Fruit fly (Drosophila melanogaster) whole organism, embryonic: Measurements from ENCODE around the gene Nmdar2.

Source experiments
- Aef1 ChIP-seq: fragments of 200-800 bp; sonication (Bioruptor generic); IDR thresholded peaks from 3 replicates; pipeline ENCODE4 v1.3.6; 2022; ENCODE audit warnings: missing biosample characterization, missing genetic modification characterization
- BtbVII ChIP-seq: fragments of 200-800 bp; sonication (Bioruptor generic); optimal IDR thresholded peaks from 3 replicates; lab custom pipeline; 2017; ENCODE audit warnings: missing biosample characterization, mild to moderate bottlenecking, missing genetic modification characterization
- CG10431 ChIP-seq: fragments of 200-800 bp; sonication (Bioruptor generic); optimal IDR thresholded peaks from 3 replicates; lab custom pipeline; 2018; ENCODE audit warnings: missing biosample characterization, mild to moderate bottlenecking, missing genetic modification characterization
- CG11695 ChIP-seq: fragments of 200-800 bp; sonication (Bioruptor generic); IDR thresholded peaks from 3 replicates; pipeline ENCODE4 v1.3.6; 2022; ENCODE audit warnings: missing biosample characterization, missing genetic modification characterization
- CG11723 ChIP-seq: fragments of 200-800 bp; sonication (Bioruptor generic); optimal IDR thresholded peaks from 2 replicates; lab custom pipeline; 2017; ENCODE audit warnings: missing biosample characterization, mild to moderate bottlenecking, missing genetic modification characterization
- CG13287 ChIP-seq: fragments of 200-800 bp; sonication (Bioruptor generic); IDR thresholded peaks from 2 replicates; pipeline ENCODE4 v1.3.6; 2022; ENCODE audit warnings: missing biosample characterization, missing genetic modification characterization; ENCODE audit not compliant: partially characterized antibody
- CG13296 ChIP-seq: fragments of 200-800 bp; sonication (Bioruptor generic); optimal IDR thresholded peaks from 3 replicates; lab custom pipeline; 2018; ENCODE audit warnings: missing biosample characterization, mild to moderate bottlenecking, missing genetic modification characterization
- CG13424 ChIP-seq: fragments of 200-800 bp; sonication (Bioruptor generic); optimal IDR thresholded peaks from 2 replicates; lab custom pipeline; 2019; ENCODE audit warnings: missing biosample characterization, mild to moderate bottlenecking, missing genetic modification characterization, moderate library complexity
- CG13894 ChIP-seq: fragments of 200-800 bp; sonication (Bioruptor generic); optimal IDR thresholded peaks from 3 replicates; lab custom pipeline; 2018; ENCODE audit warnings: missing biosample characterization, mild to moderate bottlenecking, missing genetic modification characterization, moderate library complexity
- CG15479 ChIP-seq: fragments of 200-800 bp; sonication (Bioruptor generic); optimal IDR thresholded peaks from 3 replicates; lab custom pipeline; 2019; ENCODE audit warnings: missing biosample characterization, mild to moderate bottlenecking, missing genetic modification characterization, moderate library complexity
- CG15514 ChIP-seq: fragments of 200-800 bp; sonication (Bioruptor generic); optimal IDR thresholded peaks from 3 replicates; lab custom pipeline; 2017; ENCODE audit warnings: missing biosample characterization, missing genetic modification characterization, mild to moderate bottlenecking, moderate library complexity, missing genetic modification reagents
- CG16863 ChIP-seq: fragments of 200-800 bp; sonication (Bioruptor generic); optimal IDR thresholded peaks from 3 replicates; lab custom pipeline; 2016; ENCODE audit warnings: missing biosample characterization, missing genetic modification characterization
- CG17385 ChIP-seq: fragments of 200-800 bp; sonication (Bioruptor generic); optimal IDR thresholded peaks from 3 replicates; lab custom pipeline; 2018; ENCODE audit warnings: missing biosample characterization, mild to moderate bottlenecking, missing genetic modification characterization
- CG17568 ChIP-seq: fragments of 200-800 bp; sonication (Bioruptor generic); optimal IDR thresholded peaks from 2 replicates; lab custom pipeline; 2018; ENCODE audit warnings: missing biosample characterization, mild to moderate bottlenecking, missing genetic modification characterization, moderate library complexity
- CG18599 ChIP-seq: fragments of 200-800 bp; sonication (Bioruptor generic); optimal IDR thresholded peaks from 3 replicates; lab custom pipeline; 2017; ENCODE audit warnings: missing biosample characterization, missing genetic modification characterization, mild to moderate bottlenecking, moderate library complexity, missing genetic modification reagents
- CG2199 ChIP-seq: fragments of 200-800 bp; sonication (Bioruptor generic); IDR thresholded peaks from 3 replicates; pipeline ENCODE4 v1.3.6; 2022; ENCODE audit warnings: missing biosample characterization, missing genetic modification characterization
- CG2712 ChIP-seq: fragments of 200-800 bp; optimal IDR thresholded peaks from 3 replicates; lab custom pipeline; 2019; ENCODE audit warnings: missing biosample characterization, mild to moderate bottlenecking, missing genetic modification characterization, moderate library complexity
- CG33557 ChIP-seq: fragments of 200-800 bp; sonication (Bioruptor generic); optimal IDR thresholded peaks from 2 replicates; lab custom pipeline; 2019; ENCODE audit warnings: missing biosample characterization, mild to moderate bottlenecking, missing genetic modification characterization, moderate library complexity
- CG34376 ChIP-seq: fragments of 200-800 bp; sonication (Bioruptor generic); optimal IDR thresholded peaks from 2 replicates; lab custom pipeline; 2018; ENCODE audit warnings: missing biosample characterization, mild to moderate bottlenecking, missing genetic modification characterization
- CG34422 ChIP-seq: fragments of 200-800 bp; sonication (Bioruptor generic); IDR thresholded peaks from 3 replicates; pipeline ENCODE4 v1.3.6; 2022; ENCODE audit warnings: missing biosample characterization, missing genetic modification characterization
- CG3847 ChIP-seq: fragments of 200-800 bp; sonication (Bioruptor generic); IDR thresholded peaks from 2 replicates; pipeline ENCODE4 v1.3.6; 2022; ENCODE audit warnings: missing biosample characterization, missing genetic modification characterization
- CG7786 ChIP-seq: fragments of 200-800 bp; sonication (Bioruptor generic); optimal IDR thresholded peaks from 2 replicates; lab custom pipeline; 2016; ENCODE audit warnings: missing biosample characterization, missing genetic modification characterization
- CG8765 ChIP-seq: fragments of 200-800 bp; sonication (Bioruptor generic); IDR thresholded peaks from 2 replicates; pipeline ENCODE4 v1.3.6; 2022; ENCODE audit warnings: missing biosample characterization, missing genetic modification characterization
- Eip74EF ChIP-seq, 2 experiments: fragments of 200-800 bp in 1 of 2; fragments of >200 bp in 1 of 2; sonication (Bioruptor generic) in 1 of 2; optimal IDR thresholded peaks; 2 replicates each; lab custom pipeline; 2017 to 2019; ENCODE audit warnings: missing biosample characterization in 2 of 2, missing genetic modification characterization in 2 of 2, mild to moderate bottlenecking in 1 of 2, moderate library complexity in 1 of 2
- Gug ChIP-seq: fragments of 200-800 bp; sonication (Bioruptor generic); IDR thresholded peaks from 4 replicates; pipeline ENCODE4 v1.3.6; 2022; ENCODE audit warnings: missing biosample characterization, missing genetic modification characterization
- HHEX ChIP-seq: fragments of 200-800 bp; sonication (Bioruptor generic); optimal IDR thresholded peaks from 3 replicates; lab custom pipeline; 2017; ENCODE audit warnings: missing biosample characterization, mild to moderate bottlenecking, missing genetic modification characterization, missing genetic modification reagents
- Hand ChIP-seq: fragments of 200-800 bp; sonication (Bioruptor generic); optimal IDR thresholded peaks from 2 replicates; lab custom pipeline; 2017; ENCODE audit warnings: mild to moderate bottlenecking, missing biosample characterization, missing genetic modification reagents, missing genetic modification characterization
- HmgZ ChIP-seq: fragments of 200-800 bp; sonication (Bioruptor generic); optimal IDR thresholded peaks from 2 replicates; lab custom pipeline; 2018; ENCODE audit warnings: missing biosample characterization, mild to moderate bottlenecking, missing genetic modification characterization
- Hr3 ChIP-seq: fragments of 200-800 bp; sonication (Bioruptor generic); optimal IDR thresholded peaks from 3 replicates; lab custom pipeline; 2016; ENCODE audit warnings: missing biosample characterization, missing genetic modification characterization
- Hr78 ChIP-seq, 2 experiments: fragments of 200-800 bp in 1 of 2; fragments of >200 bp in 1 of 2; sonication (Bioruptor generic) in 1 of 2; optimal IDR thresholded peaks; 2 replicates each; lab custom pipeline; 2017 to 2019; ENCODE audit warnings: missing biosample characterization in 2 of 2, missing genetic modification characterization in 2 of 2, mild to moderate bottlenecking in 1 of 2, moderate library complexity in 1 of 2
- Meics ChIP-seq: fragments of 200-800 bp; sonication (Bioruptor generic); optimal IDR thresholded peaks from 2 replicates; lab custom pipeline; 2017; ENCODE audit warnings: missing biosample characterization, mild to moderate bottlenecking, missing genetic modification characterization
- Nf-YC ChIP-seq: fragments of 200-800 bp; optimal IDR thresholded peaks from 3 replicates; lab custom pipeline; 2019; ENCODE audit warnings: missing biosample characterization, mild to moderate bottlenecking, missing genetic modification characterization, moderate library complexity
- Pdp1 ChIP-seq, 2 experiments: fragments of 200-800 bp; sonication (Bioruptor generic); optimal IDR thresholded peaks; 3 replicates each; lab custom pipeline; 2016; ENCODE audit warnings: missing biosample characterization in 2 of 2, missing genetic modification characterization in 2 of 2, mild to moderate bottlenecking in 1 of 2, moderate library complexity in 1 of 2
- Sry-β ChIP-seq: fragments of 200-800 bp; sonication (Bioruptor generic); optimal IDR thresholded peaks from 2 replicates; lab custom pipeline; 2018; ENCODE audit warnings: missing biosample characterization, mild to moderate bottlenecking, missing genetic modification characterization, moderate library complexity
- Taf1 ChIP-seq: fragments of 200-800 bp; sonication (Bioruptor generic); IDR thresholded peaks from 2 replicates; pipeline ENCODE4 v1.3.6; 2022; ENCODE audit warnings: missing biosample characterization, missing genetic modification characterization
- Trl ChIP-seq, 3 experiments: fragments of >200 bp in 2 of 3; fragments of 200-800 bp in 1 of 3; sonication (Bioruptor generic) in 1 of 3; optimal IDR thresholded peaks; 2 replicates in 1 of 3; 3 replicates in 2 of 3; lab custom pipeline; 2016 to 2017; ENCODE audit warnings: missing biosample characterization in 1 of 3, missing genetic modification characterization in 1 of 3
- br ChIP-seq: fragments of >200 bp; optimal IDR thresholded peaks from 2 replicates; lab custom pipeline; 2017
- btn ChIP-seq: fragments of 200-800 bp; sonication (Bioruptor generic); optimal IDR thresholded peaks from 2 replicates; lab custom pipeline; 2016; ENCODE audit warnings: missing biosample characterization, missing genetic modification characterization
- cad ChIP-seq: fragments of >200 bp; optimal IDR thresholded peaks from 2 replicates; lab custom pipeline; 2017; ENCODE audit warnings: missing biosample characterization, missing genetic modification characterization
- crc ChIP-seq: fragments of 200-800 bp; sonication (Bioruptor generic); optimal IDR thresholded peaks from 2 replicates; lab custom pipeline; 2016; ENCODE audit warnings: missing biosample characterization, missing genetic modification characterization
- emc ChIP-seq: fragments of 200-800 bp; sonication (Bioruptor generic); optimal IDR thresholded peaks from 2 replicates; lab custom pipeline; 2016; ENCODE audit warnings: missing biosample characterization, missing genetic modification characterization
- eve ChIP-seq, 2 experiments: fragments of >200 bp; optimal IDR thresholded peaks; 2 replicates each; lab custom pipeline; 2017; ENCODE audit warnings: missing biosample characterization in 2 of 2, missing genetic modification characterization in 2 of 2
- fu2 ChIP-seq: fragments of 200-800 bp; sonication (Bioruptor generic); optimal IDR thresholded peaks from 2 replicates; lab custom pipeline; 2016; ENCODE audit warnings: missing biosample characterization, missing genetic modification characterization
- onecut ChIP-seq: fragments of 200-800 bp; sonication (Bioruptor generic); IDR thresholded peaks from 2 replicates; pipeline ENCODE4 v1.3.6; 2022; ENCODE audit warnings: missing biosample characterization, missing genetic modification characterization
- pb ChIP-seq: fragments of 200-800 bp; sonication (Bioruptor generic); optimal IDR thresholded peaks from 3 replicates; lab custom pipeline; 2016; ENCODE audit warnings: missing biosample characterization, missing genetic modification characterization
- stc ChIP-seq: fragments of 200-800 bp; sonication (Bioruptor generic); IDR thresholded peaks from 2 replicates; pipeline ENCODE4 v1.3.6; 2022; ENCODE audit warnings: missing biosample characterization, missing genetic modification characterization
- tna ChIP-seq: fragments of 200-800 bp; sonication (Bioruptor generic); IDR thresholded peaks from 2 replicates; pipeline ENCODE4 v1.3.6; 2022; ENCODE audit warnings: missing biosample characterization, missing genetic modification characterization; ENCODE audit not compliant: partially characterized antibody
- zf30C ChIP-seq: fragments of 200-800 bp; sonication (Bioruptor generic); optimal IDR thresholded peaks from 3 replicates; lab custom pipeline; 2018; ENCODE audit warnings: missing biosample characterization, mild to moderate bottlenecking, missing genetic modification characterization

The Nmdar2 gene

DNA sequence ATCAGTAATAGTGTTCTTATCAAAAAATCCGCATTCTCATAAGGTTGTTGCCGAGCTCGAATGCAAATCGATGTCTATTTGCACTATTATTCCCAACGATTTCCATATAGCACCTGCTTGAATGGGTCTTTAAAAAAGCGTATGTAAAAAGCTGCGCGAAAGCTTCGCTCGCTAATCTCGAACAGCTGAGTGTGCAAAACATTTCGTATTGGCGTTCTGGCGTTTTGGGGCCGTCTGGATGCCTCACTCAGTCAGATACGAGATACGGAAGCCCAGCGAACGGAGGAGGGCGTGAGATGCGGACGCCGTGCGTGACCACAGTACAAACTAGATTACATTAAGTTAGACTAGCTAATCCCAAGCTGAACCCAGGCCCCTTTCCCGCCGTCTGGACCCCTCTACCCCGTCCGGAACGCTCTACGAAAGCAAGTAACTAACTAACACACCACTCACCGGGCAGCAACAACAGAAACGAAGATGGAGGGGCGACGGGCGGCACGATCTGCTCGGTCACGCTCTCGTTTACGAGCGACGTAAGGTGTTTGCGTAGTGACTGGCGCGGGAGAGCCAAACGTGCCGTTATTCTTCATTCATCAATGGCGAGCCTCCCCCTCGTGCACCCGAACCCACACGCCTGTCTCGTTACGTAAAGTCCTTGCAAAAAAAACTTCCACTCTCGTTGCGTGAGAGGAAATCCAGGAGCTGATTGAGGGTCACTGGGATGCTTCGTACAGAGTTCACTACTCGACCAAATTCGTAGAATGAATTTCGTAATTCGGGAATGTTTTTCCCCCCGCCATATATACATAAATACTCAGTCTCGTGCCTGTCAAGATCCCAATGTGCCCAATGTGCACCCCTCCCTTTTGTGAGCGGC lies 40.9 kb downstream of the Nmdar2 start (continued):
- no peak for TF ChIP-seq CG10431
- TF ChIP-seq fu2 (GFP tag; lab: Kevin White, UChicago) = no peak
- TF ChIP-seq Eip74EF (GFP tag; optimal IDR thresholded peaks at IDR 0.05; lab: Kevin White, UChicago) = peak in 1 of 2 experiments; percentile 36
- TF ChIP-seq CG2199 = no peak
- peak; percentile 50 for TF ChIP-seq CG18599
- TF ChIP-seq CG11723 (GFP tag; lab: Kevin White, UChicago) = no peak
- no peak for TF ChIP-seq CG16863 (GFP tag; lab: Kevin White, UChicago)
- no peak for TF ChIP-seq Gug (GFP tag; lab: Robert Waterston, UW)
- peak; percentile 61 for TF ChIP-seq CG13894 (tag; lab: Kevin White, UChicago)
- TF ChIP-seq CG17568 = no peak
- no peak for TF ChIP-seq CG13424 (tag; lab: Kevin White, UChicago)
- TF ChIP-seq pb = no peak
- TF ChIP-seq CG3847 = no peak
- no peak for TF ChIP-seq HHEX
- TF ChIP-seq CG13287 (GFP tag; lab: Robert Waterston, UW) = peak; percentile 21
- no peak for TF ChIP-seq br (lab: Kevin White, UChicago)
- no peak for TF ChIP-seq CG15479 (GFP tag; lab: Kevin White, UChicago)
- no peak for TF ChIP-seq CG7786
- peak; percentile 10 for TF ChIP-seq Nf-YC (tag; lab: Kevin White, UChicago)
- no peak for TF ChIP-seq CG11695 (GFP tag; lab: Robert Waterston, UW)
- no peak for TF ChIP-seq cad (GFP tag; lab: Kevin White, UChicago)
- TF ChIP-seq btn (GFP tag; lab: Kevin White, UChicago) = no peak
- TF ChIP-seq Hr3 = no peak
- no peak for TF ChIP-seq CG8765
- peak; percentile 11 for TF ChIP-seq Hand (GFP tag; lab: Kevin White, UChicago)
- TF ChIP-seq crc (GFP tag; lab: Kevin White, UChicago) = no peak
- peak; percentile 31 for TF ChIP-seq CG15514 (GFP tag; lab: Kevin White, UChicago)
- TF ChIP-seq BtbVII (GFP tag; lab: Kevin White, UChicago) = no peak
- TF ChIP-seq Meics (GFP tag; lab: Kevin White, UChicago) = peak; percentile 29
- TF ChIP-seq Sry-β = no peak
- TF ChIP-seq Trl (optimal IDR thresholded peaks at IDR 0.05; lab: Kevin White, UChicago) = peak in 1 of 2 experiments; percentile 22
- TF ChIP-seq Trl (GFP tag; optimal IDR thresholded peaks at IDR 0.05; lab: Kevin White, UChicago) = no peak
- peak in 1 of 2 experiments; percentile 8 for TF ChIP-seq Hr78 (GFP tag; optimal IDR thresholded peaks at IDR 0.05; lab: Kevin White, UChicago)
- no peak for TF ChIP-seq tna (GFP tag; lab: Robert Waterston, UW)
- peak in 1 of 2 experiments; percentile 77 for TF ChIP-seq Pdp1 (GFP tag; optimal IDR thresholded peaks at IDR 0.05; lab: Kevin White, UChicago)
- peak; percentile 30 for TF ChIP-seq HmgZ
- TF ChIP-seq CG13296 (GFP tag; lab: Kevin White, UChicago) = peak; percentile 5
- no peak for TF ChIP-seq emc (GFP tag; lab: Kevin White, UChicago)
- no peak for TF ChIP-seq eve (GFP tag; optimal IDR thresholded peaks at IDR 0.05; lab: Kevin White, UChicago)
- no peak for TF ChIP-seq CG17385 (GFP tag; lab: Kevin White, UChicago)
- peak; percentile 71 for TF ChIP-seq CG34376 (GFP tag; lab: Kevin White, UChicago)
- TF ChIP-seq stc (GFP tag; lab: Robert Waterston, UW) = no peak
- peak; percentile 52; the same call in 1 of the 3 replicates for TF ChIP-seq CG34422 (GFP tag; lab: Robert Waterston, UW)
- TF ChIP-seq CG2712 (tag; lab: Kevin White, UChicago) = no peak
- TF ChIP-seq CG33557 (GFP tag; lab: Kevin White, UChicago) = no peak
- no peak for TF ChIP-seq Taf1 (GFP tag; lab: Robert Waterston, UW)
- TF ChIP-seq onecut (GFP tag; lab: Robert Waterston, UW) = no peak
- TF ChIP-seq zf30C (GFP tag; lab: Kevin White, UChicago) = no peak
- peak; percentile 42; the same call in 1 of the 3 replicates for TF ChIP-seq Aef1 (GFP tag; lab: Robert Waterston, UW)
